Worm (Caenorhabditis elegans): Measurements from ENCODE around the gene npr-31.

DNA sequence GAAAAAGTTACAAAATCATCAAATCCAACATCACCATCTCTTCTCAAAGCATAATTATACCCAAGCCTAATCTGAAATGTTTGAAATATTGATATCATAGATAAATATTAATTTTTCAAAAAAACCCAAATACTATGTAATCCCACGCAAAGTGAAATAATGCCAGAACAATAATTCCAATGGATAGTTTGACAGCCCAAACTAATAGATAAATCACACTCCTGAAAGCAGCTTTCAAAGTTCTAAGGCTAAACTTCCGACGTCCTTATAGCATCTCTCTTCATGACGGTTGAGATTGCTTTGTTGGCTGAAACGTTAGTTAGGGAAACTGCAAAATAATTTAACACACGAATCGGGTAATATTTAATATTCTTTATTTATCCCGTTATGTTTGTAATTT is 45.2 kb upstream of the npr-31 start:
- TF ChIP-seq lsy-2 (tag; optimal IDR thresholded peaks at IDR 0.05) (no peak), elt-3 (tag; optimal IDR thresholded peaks at IDR 0.05) (no peak), sem-2 (GFP tag; optimal IDR thresholded peaks at IDR 0.05) (no peak), snpc-4 (tag; optimal IDR thresholded peaks at IDR 0.05) (no peak), lin-13 (tag; optimal IDR thresholded peaks at IDR 0.05) (no peak)
